Fruit fly (Drosophila melanogaster): ENCODE measurements around the gene CG7362.

The CG7362 gene

DNA sequence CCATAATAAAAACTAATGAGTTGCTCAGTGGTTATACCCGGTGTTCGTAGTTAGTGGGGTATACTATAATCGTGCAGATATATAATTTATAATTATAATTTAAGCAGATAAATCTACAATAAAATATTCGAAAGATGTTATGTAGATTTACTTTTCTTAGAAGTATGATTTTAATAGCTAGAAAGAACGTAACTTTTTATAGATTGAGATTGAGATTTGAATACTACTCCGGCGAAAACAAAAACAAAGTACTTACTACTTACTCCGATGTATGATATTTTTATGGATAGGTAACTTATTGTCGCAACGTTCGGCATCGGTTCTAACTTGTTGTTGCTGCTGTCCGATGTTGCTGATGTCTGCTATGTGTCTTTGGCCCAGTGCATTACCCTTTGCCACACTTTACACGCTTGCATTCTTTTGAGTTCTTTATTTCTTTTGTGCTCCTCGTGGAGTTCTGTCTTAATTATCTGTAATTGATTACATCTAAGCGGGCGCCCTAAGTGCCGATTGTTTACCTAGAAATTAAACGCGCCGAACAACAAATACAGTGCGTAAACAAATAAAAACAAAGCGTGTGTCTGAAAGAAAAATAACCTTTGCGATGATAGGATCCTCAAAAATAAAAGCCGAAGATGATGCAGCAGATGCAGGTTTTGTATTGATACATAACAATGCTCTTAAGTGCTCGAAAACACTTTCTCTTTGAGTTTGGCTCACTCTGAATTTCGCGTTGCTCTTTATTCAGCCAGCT lies 5.8 kb downstream of the CG7362 start:
- TF ChIP-seq CG34367 (tag; optimal IDR thresholded peaks at IDR 0.05) (no peak), CG4496 (GFP tag; IDR thresholded peaks at IDR 0.05) (no peak), CG8159 (tag; optimal IDR thresholded peaks at IDR 0.05) (no peak), EcR (GFP tag; optimal IDR thresholded peaks at IDR 0.05) (no peak), gl (tag; optimal IDR thresholded peaks at IDR 0.05) (no peak), CG8301 (tag; optimal IDR thresholded peaks at IDR 0.05) (peak; percentile 28), CG14655 (GFP tag; optimal IDR thresholded peaks at IDR 0.05) (peak; percentile 15), Pif1B (GFP tag; optimal IDR thresholded peaks at IDR 0.05) (no peak)

DNA sequence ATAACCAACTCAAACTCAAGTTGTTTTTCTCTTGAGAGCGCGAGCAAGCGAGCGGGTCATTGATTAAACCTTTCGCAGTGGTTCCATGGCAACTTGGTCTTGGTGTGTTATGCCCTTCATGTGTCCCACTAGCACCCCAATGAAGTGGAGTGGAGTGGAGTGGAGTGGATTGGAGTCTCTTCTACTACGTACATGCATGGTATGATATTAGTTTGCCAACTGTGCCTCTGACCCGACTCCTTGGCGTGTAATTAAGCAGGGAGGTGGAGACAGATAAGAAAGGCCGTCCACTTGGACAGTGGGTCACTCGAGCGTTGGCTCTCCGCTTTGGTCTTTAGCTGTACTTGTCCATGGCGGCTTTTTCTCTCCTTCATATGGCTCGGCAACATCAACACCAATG lies 6.3 kb downstream of the CG7362 start:
- TF ChIP-seq CG9948 (tag; optimal IDR thresholded peaks at IDR 0.05) (no peak), EcR (GFP tag; optimal IDR thresholded peaks at IDR 0.05) (peak; percentile 38), CG4496 (GFP tag; IDR thresholded peaks at IDR 0.05) (0 out of 3 replicates have a peak, but pooled peaks have one; percentile 9), CG8159 (tag; optimal IDR thresholded peaks at IDR 0.05) (no peak), Ets98B (GFP tag; IDR thresholded peaks at IDR 0.05) (no peak)

- TF ChIP-seq rn (GFP tag; IDR thresholded peaks at IDR 0.05) (no peak), D1 (tag; optimal IDR thresholded peaks at IDR 0.05) (no peak), EcR (GFP tag; optimal IDR thresholded peaks at IDR 0.05) (no peak)
Observed at dm6 chr3R:14747259-14747856, 6.9 kb downstream of the CG7362 start.

DNA sequence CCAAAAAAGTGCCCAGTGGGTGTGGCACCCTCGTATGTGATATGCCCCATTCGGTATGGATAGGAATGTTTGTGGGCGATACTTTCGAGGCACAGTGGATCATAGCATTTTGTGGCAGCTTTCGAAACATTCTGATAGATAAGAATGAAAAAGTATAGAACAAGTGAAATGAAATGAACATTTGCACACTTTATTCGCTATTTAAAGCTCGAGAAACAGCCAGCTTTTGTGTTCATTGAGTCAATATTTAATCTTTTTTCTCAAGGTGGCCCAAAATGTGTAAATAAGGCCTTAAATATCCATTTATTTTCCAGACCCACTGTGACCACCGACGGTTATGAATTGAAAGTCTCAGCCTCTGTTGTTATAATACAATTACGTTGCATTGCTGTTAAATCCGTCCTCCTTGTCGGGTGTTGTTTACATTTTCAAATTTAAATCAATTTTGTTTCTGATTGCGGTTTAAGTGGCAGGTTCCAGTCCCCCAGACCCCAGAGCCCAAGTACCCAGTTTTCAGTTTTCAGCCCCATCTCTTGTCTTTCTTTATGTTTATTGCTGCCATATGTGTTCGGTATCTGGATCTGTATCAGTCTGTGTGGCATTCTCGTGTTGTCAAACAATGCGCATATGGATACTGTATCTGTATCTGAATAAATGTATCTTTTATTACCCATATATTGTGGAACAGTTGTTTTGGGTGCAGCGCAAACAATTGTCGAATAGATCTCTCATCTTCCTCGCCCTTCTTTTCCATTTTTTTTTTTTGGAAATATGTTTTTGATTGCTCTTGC lies 9.7 kb downstream of the CG7362 start:
- TF ChIP-seq CG12605 (GFP tag; IDR thresholded peaks at IDR 0.05) (no peak), Pif1A (GFP tag; optimal IDR thresholded peaks at IDR 0.05) (no peak), gl (tag; optimal IDR thresholded peaks at IDR 0.05) (no peak), D1 (tag; optimal IDR thresholded peaks at IDR 0.05) (no peak), CG8301 (tag; optimal IDR thresholded peaks at IDR 0.05) (no peak), CG10348 (GFP tag; IDR thresholded peaks at IDR 0.05) (no peak), CG9948 (tag; optimal IDR thresholded peaks at IDR 0.05) (no peak), Snoo (tag; optimal IDR thresholded peaks at IDR 0.05) (peak; percentile 15)

dm6 chr3R:14743418-14743817 lies 10.8 kb downstream of the CG7362 start:
- TF ChIP-seq fd96Ca (GFP tag; IDR thresholded peaks at IDR 0.05) = no peak
- TF ChIP-seq Ets98B (GFP tag; IDR thresholded peaks at IDR 0.05) = no peak
- no peak for TF ChIP-seq Pif1A (GFP tag; optimal IDR thresholded peaks at IDR 0.05)
- TF ChIP-seq CG13204 (GFP tag; optimal IDR thresholded peaks at IDR 0.05) = peak; percentile 82

- TF ChIP-seq Snoo (tag; optimal IDR thresholded peaks at IDR 0.05) = peak; percentile 47
- peak; percentile 10 for TF ChIP-seq D1 (tag; optimal IDR thresholded peaks at IDR 0.05)
- peak; percentile 89 for TF ChIP-seq CG4496 (GFP tag; IDR thresholded peaks at IDR 0.05)
- TF ChIP-seq Pif1A (GFP tag; optimal IDR thresholded peaks at IDR 0.05) = peak; percentile 81
- TF ChIP-seq gl (tag; optimal IDR thresholded peaks at IDR 0.05) = no peak
- peak; percentile 73 for TF ChIP-seq CG8159 (tag; optimal IDR thresholded peaks at IDR 0.05)
- peak; percentile 78 for TF ChIP-seq CG9948 (tag; optimal IDR thresholded peaks at IDR 0.05)
- TF ChIP-seq CG12605 (GFP tag; IDR thresholded peaks at IDR 0.05) = peak; percentile 66
- peak; percentile 71 for TF ChIP-seq Ets98B (GFP tag; IDR thresholded peaks at IDR 0.05)
- TF ChIP-seq EcR (GFP tag; optimal IDR thresholded peaks at IDR 0.05) = no peak
- TF ChIP-seq CG8301 (tag; optimal IDR thresholded peaks at IDR 0.05) = peak; percentile 53
- peak; percentile 66 for TF ChIP-seq CG32121 (GFP tag; IDR thresholded peaks at IDR 0.05)
- TF ChIP-seq CG17806 (tag; optimal IDR thresholded peaks at IDR 0.05) = peak; percentile 72
- peak; percentile 56; the same call in 1 of the 2 replicates for TF ChIP-seq rn (GFP tag; IDR thresholded peaks at IDR 0.05)
- TF ChIP-seq CG34367 (tag; optimal IDR thresholded peaks at IDR 0.05) = peak; percentile 60
- TF ChIP-seq CG14655 (GFP tag; optimal IDR thresholded peaks at IDR 0.05) = peak; percentile 77
- no peak for TF ChIP-seq CG13204 (GFP tag; optimal IDR thresholded peaks at IDR 0.05)
- no peak for TF ChIP-seq CG10348 (GFP tag; IDR thresholded peaks at IDR 0.05)
- TF ChIP-seq fd96Ca (GFP tag; IDR thresholded peaks at IDR 0.05) = peak; percentile 53; the same call in 1 of the 3 replicates
- peak; percentile 72 for TF ChIP-seq Pif1B (GFP tag; optimal IDR thresholded peaks at IDR 0.05)
- TF ChIP-seq CG15710 (tag; optimal IDR thresholded peaks at IDR 0.05) = peak; percentile 68
Observed at dm6 chr3R:14742928-14743327, 11.3 kb downstream of the CG7362 start.

All from whole organism, pupa.